Worm (Caenorhabditis elegans): ENCODE measurements around the gene srj-15.

DNA sequence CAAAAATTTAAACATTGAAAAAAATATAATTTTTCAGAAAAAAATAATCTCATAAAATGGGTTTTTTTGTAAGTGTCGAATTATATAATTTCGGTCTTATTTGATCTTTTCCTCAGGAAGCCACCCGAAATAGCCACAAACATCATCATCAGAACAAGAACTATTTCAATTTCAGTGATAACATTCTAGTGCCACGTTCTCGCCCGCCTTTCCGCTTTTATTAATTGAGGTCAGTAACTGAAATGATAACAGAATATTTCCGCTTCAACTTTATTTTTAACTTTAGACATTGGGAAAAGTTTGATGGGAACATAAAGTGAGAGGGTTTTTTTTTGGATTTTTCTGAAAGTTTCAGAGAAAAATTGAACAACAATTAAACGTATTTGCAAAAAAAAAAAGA, 24.5 kb upstream of the srj-15 start:
- TF ChIP-seq F22D6.2 (tag; optimal IDR thresholded peaks at IDR 0.05) = no peak
- no peak for TF ChIP-seq F49E8.2 (tag; optimal IDR thresholded peaks at IDR 0.05; ENCODE audit: insufficient read depth)
- no peak for TF ChIP-seq F52B5.7 (tag; optimal IDR thresholded peaks at IDR 0.05)
- TF ChIP-seq madf-3 (GFP tag; IDR thresholded peaks at IDR 0.05) = no peak
- TF ChIP-seq nfya-1 (tag; optimal IDR thresholded peaks at IDR 0.05; ENCODE audit: borderline replicate concordance, insufficient read depth) = no peak
- no peak for TF ChIP-seq ztf-18 (tag; optimal IDR thresholded peaks at IDR 0.05)
- TF ChIP-seq rpc-1 (optimal IDR thresholded peaks at IDR 0.05) = no peak
- no peak for TF ChIP-seq rpc-1 (tag; optimal IDR thresholded peaks at IDR 0.05)
- no peak for TF ChIP-seq ceh-40 (GFP tag; IDR thresholded peaks at IDR 0.05)
- TF ChIP-seq die-1 (tag; optimal IDR thresholded peaks at IDR 0.05) = no peak
- TF ChIP-seq ama-1 (optimal IDR thresholded peaks at IDR 0.05) = no peak
- no peak for TF ChIP-seq ama-1 (GFP tag; optimal IDR thresholded peaks at IDR 0.05)
- TF ChIP-seq snpc-4 (GFP tag; optimal IDR thresholded peaks at IDR 0.05) = no peak
- no peak for TF ChIP-seq snpc-4 (tag; optimal IDR thresholded peaks at IDR 0.05)
- no peak for TF ChIP-seq unc-62 (GFP tag; optimal IDR thresholded peaks at IDR 0.05)
- no peak for TF ChIP-seq lsl-1 (GFP tag; optimal IDR thresholded peaks at IDR 0.05)

All from whole organism, young adult.